In the genomic region with DNA sequence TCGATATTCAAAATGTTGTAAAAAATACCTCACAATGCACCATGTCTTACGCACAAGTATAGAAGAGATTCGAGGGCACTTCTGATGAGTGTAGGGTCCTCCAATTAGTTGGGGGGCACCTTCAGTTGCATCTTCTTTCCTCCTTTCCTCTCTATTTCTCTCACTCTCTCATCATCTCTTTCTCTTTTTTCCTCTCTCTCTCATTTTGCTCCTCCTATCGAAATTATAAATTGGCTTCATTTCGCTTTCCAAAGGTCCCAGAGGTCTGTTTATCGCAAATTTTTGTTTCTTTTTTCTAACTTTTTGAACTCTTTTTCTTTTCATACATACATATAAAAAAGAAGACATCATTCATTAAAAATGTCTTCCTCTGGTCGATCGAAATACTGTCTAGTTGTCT, we compare ENCODE assay signal across 1 worm cellular context.
TF ChIP-seq lines count a peak whose summit lies in the region.

No protein-coding gene starts in this region.

TF ChIP-seq in whole organism, L1 larva, 84 proteins besides CTCF, POLR2A, EP300 and RAD21 (continued from another document):
- TF ChIP-seq egl-27 (tag; optimal IDR thresholded peaks at IDR 0.05; lab: Kevin White, UChicago) (no peak), snu-23 (GFP tag; optimal IDR thresholded peaks at IDR 0.05; lab: Kevin White, UChicago) (peak; percentile 2), pqm-1 (tag; optimal IDR thresholded peaks at IDR 0.05; lab: Kevin White, UChicago) (no peak), lsy-2 (tag; optimal IDR thresholded peaks at IDR 0.05; lab: Kevin White, UChicago) (peak in 1 of 2 experiments; percentile 24), nhr-71 (tag; optimal IDR thresholded peaks at IDR 0.05; lab: Kevin White, UChicago) (peak; percentile 42), lir-3 (tag; optimal IDR thresholded peaks at IDR 0.05; lab: Kevin White, UChicago; ENCODE audit: poor library complexity) (no peak), C04F5.9 (tag; optimal IDR thresholded peaks at IDR 0.05; lab: Kevin White, UChicago) (no peak), nhr-20 (tag; optimal IDR thresholded peaks at IDR 0.05; lab: Kevin White, UChicago) (peak; percentile 3), ceh-63 (GFP tag; optimal IDR thresholded peaks at IDR 0.05; lab: Kevin White, UChicago) (peak; percentile 53), nhr-11 (tag; optimal IDR thresholded peaks at IDR 0.05; lab: Kevin White, UChicago) (peak; percentile 1), vab-15 (tag; optimal IDR thresholded peaks at IDR 0.05; lab: Kevin White, UChicago) (peak; percentile 8), nhr-47 (tag; optimal IDR thresholded peaks at IDR 0.05; lab: Kevin White, UChicago) (no peak)
TF ChIP-seq in whole organism, L1 larva: peak in this region for 11.
